Fruit fly (Drosophila melanogaster) whole organism, prepupa: ENCODE results near the gene Nepl15.

Source experiments
- CG3919 ChIP-seq: fragments of 200-800 bp; sonication (Bioruptor generic); optimal IDR thresholded peaks from 3 replicates; lab custom pipeline; 2016; ENCODE audit warnings: missing biosample characterization, missing genetic modification characterization
- Hr38 ChIP-seq: sonication (Bioruptor generic); optimal IDR thresholded peaks from 2 replicates; lab custom pipeline; 2016; ENCODE audit warnings: missing biosample characterization, missing genetic modification characterization
- Lpt ChIP-seq: fragments of 200-800 bp; sonication (Bioruptor generic); optimal IDR thresholded peaks from 3 replicates; lab custom pipeline; 2016; ENCODE audit warnings: missing biosample characterization, missing genetic modification characterization
- Smox ChIP-seq: fragments of 200-800 bp; sonication (Bioruptor generic); optimal IDR thresholded peaks from 3 replicates; lab custom pipeline; 2016; ENCODE audit warnings: missing biosample characterization, missing genetic modification characterization
- pdm3 ChIP-seq: fragments of 200-800 bp; sonication (Bioruptor generic); optimal IDR thresholded peaks from 3 replicates; lab custom pipeline; 2016; ENCODE audit warnings: missing biosample characterization, missing genetic modification characterization

DNA sequence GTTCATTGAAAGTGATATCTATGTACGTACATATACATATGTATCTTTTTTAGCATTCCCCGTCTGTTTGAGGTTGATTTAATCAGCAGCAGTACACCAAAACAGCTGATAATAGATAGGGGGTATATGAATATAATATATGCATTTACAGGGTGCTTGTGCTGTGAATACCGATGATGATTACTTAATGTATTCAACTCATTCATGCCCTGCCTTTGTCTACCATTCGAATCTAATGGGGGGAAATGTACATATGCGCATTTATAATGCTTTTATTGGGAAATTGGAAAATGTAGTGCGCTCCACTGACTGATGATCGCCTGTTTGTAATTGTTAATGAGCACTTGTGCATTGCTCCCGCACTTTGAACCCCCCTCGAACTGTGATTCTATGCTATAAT lies 14.2 kb upstream of the Nepl15 start:
- no peak for TF ChIP-seq Smox (GFP tag; lab: Kevin White, UChicago)
- no peak for TF ChIP-seq Lpt (GFP tag; lab: Kevin White, UChicago)
- no peak for TF ChIP-seq pdm3 (GFP tag; lab: Kevin White, UChicago)
- TF ChIP-seq Hr38 (GFP tag; lab: Kevin White, UChicago) = no peak
- no peak for TF ChIP-seq CG3919 (GFP tag; lab: Kevin White, UChicago)
